Worm (Caenorhabditis elegans) whole organism, young adult: Measurements from ENCODE around the gene F26G5.1.

Experiments used
- F22D6.2 ChIP-seq: sonication (generic microtip); optimal IDR thresholded peaks from 2 replicates; lab custom pipeline; 2016; ENCODE audit warnings: mild to moderate bottlenecking, missing genetic modification characterization, missing compliant biosample characterization
- F33H1.4 ChIP-seq: fragments of 200-800 bp; sonication (Bioruptor generic); IDR thresholded peaks from 2 replicates; pipeline ENCODE4 v1.3.6; 2022; ENCODE audit warnings: missing genetic modification reagents, missing genetic modification characterization, missing compliant biosample characterization
- Y53G8AR.9 ChIP-seq: fragments of 200-800 bp; sonication (Bioruptor generic); conservative IDR thresholded peaks from 2 replicates; pipeline ENCODE4 v1.3.6; 2022; ENCODE audit warnings: missing genetic modification reagents, missing genetic modification characterization, missing compliant biosample characterization
- athp-1 ChIP-seq: sonication (generic microtip); optimal IDR thresholded peaks from 2 replicates; lab custom pipeline; 2017; ENCODE audit warnings: mild to moderate bottlenecking, missing genetic modification characterization, missing compliant biosample characterization
- ceh-91 ChIP-seq: fragments of 200-800 bp; sonication (Bioruptor generic); IDR thresholded peaks from 2 replicates; pipeline ENCODE4 v1.3.6; 2022; ENCODE audit warnings: missing genetic modification reagents, missing genetic modification characterization, missing compliant biosample characterization
- efl-1 ChIP-seq: fragments of 150-350 bp; optimal IDR thresholded peaks from 2 replicates; lab custom pipeline; 2014; ENCODE audit warnings: missing biosample characterization, missing genetic modification reagents, missing genetic modification characterization
- him-1 ChIP-seq: sonication (generic microtip); optimal IDR thresholded peaks from 2 replicates; lab custom pipeline; 2016; ENCODE audit warnings: missing genotype, missing genetic modification reagents, missing genetic modification characterization, missing compliant biosample characterization
- hmg-1.2 ChIP-seq: fragments of 200-800 bp; sonication (Bioruptor generic); IDR thresholded peaks from 2 replicates; pipeline ENCODE4 v1.3.6; 2022; ENCODE audit warnings: missing genetic modification reagents, missing genetic modification characterization, missing compliant biosample characterization
- nhr-90 ChIP-seq: sonication (generic microtip); optimal IDR thresholded peaks from 2 replicates; lab custom pipeline; 2016; ENCODE audit warnings: missing genotype, mild to moderate bottlenecking, missing genetic modification characterization, missing compliant biosample characterization
- snpc-4 ChIP-seq, 5 experiments: fragments of 150-350 bp in 1 of 5; sonication (generic microtip) in 4 of 5; optimal IDR thresholded peaks; 2 replicates each; lab custom pipeline; 2014 to 2018; ENCODE audit warnings: missing genetic modification characterization in 5 of 5, missing biosample characterization in 3 of 5, antibody characterized with exemption in 2 of 5, mild to moderate bottlenecking in 2 of 5, missing compliant biosample characterization in 2 of 5, missing genotype in 2 of 5, moderate library complexity in 2 of 5, missing genetic modification reagents in 1 of 5
- unc-130 ChIP-seq: sonication (generic microtip); optimal IDR thresholded peaks from 2 replicates; lab custom pipeline; 2016; ENCODE audit warnings: missing genetic modification reagents, missing genetic modification characterization, missing compliant biosample characterization
- ztf-22 ChIP-seq: fragments of 200-800 bp; sonication (Bioruptor generic); optimal IDR thresholded peaks from 2 replicates; lab custom pipeline; 2018; ENCODE audit warnings: mild to moderate bottlenecking, missing genetic modification characterization, moderate library complexity, missing compliant biosample characterization

- TF ChIP-seq Y53G8AR.9 (GFP tag; lab: Robert Waterston, UW) (no peak), ceh-91 (GFP tag; lab: Robert Waterston, UW) (no peak), unc-130 (GFP tag; lab: Kevin White, UChicago) (no peak), ztf-22 (GFP tag; lab: Kevin White, UChicago) (no peak), F33H1.4 (GFP tag; lab: Robert Waterston, UW) (no peak), efl-1 (GFP tag; lab: Kevin White, UChicago) (no peak), nhr-90 (tag; lab: Kevin White, UChicago) (no peak), athp-1 (tag; lab: Kevin White, UChicago) (no peak), hmg-1.2 (GFP tag; lab: Robert Waterston, UW) (no peak), snpc-4 (GFP tag; optimal IDR thresholded peaks at IDR 0.05; lab: Kevin White, UChicago) (no peak), snpc-4 (tag; optimal IDR thresholded peaks at IDR 0.05; lab: Kevin White, UChicago) (no peak), him-1 (no peak), F22D6.2 (tag; lab: Kevin White, UChicago) (no peak)
Observed at ce11 chrV:4969503-4969902, 5.8 kb upstream of the F26G5.1 start.
